Worm (Caenorhabditis elegans) whole organism, L4 larva: Measurements from ENCODE around the gene F34H10.4.
A peak's percentile ranks its signal among the peaks of the same experiment; 100 is the strongest.

ENCODE experiments used
- F26F4.8 ChIP-seq: fragments of 200-800 bp; sonication (Bioruptor generic); conservative IDR thresholded peaks from 2 replicates; pipeline ENCODE4 v1.3.6; 2022; ENCODE audit warnings: missing genetic modification characterization, missing compliant biosample characterization
- F49E8.2 ChIP-seq: sonication (generic microtip); optimal IDR thresholded peaks from 2 replicates; lab custom pipeline; 2016; ENCODE audit warnings: missing compliant biosample characterization, mild to moderate bottlenecking, missing genetic modification characterization, borderline replicate concordance
- Y105C5A.15 ChIP-seq: fragments of 200-800 bp; sonication (Bioruptor generic); IDR thresholded peaks from 2 replicates; pipeline ENCODE4 v1.3.6; 2022; ENCODE audit warnings: missing genetic modification characterization, missing compliant biosample characterization
- Y48G9A.11 ChIP-seq: fragments of 200-800 bp; sonication (Bioruptor generic); IDR thresholded peaks from 2 replicates; pipeline ENCODE4 v1.3.6; 2022; ENCODE audit warnings: missing genetic modification reagents, missing genetic modification characterization, missing compliant biosample characterization
- aha-1 ChIP-seq: fragments of 150-350 bp; peaks from one replicate; lab custom pipeline; 2014; ENCODE audit warnings: missing biosample characterization, missing genetic modification characterization
- arid-1 ChIP-seq: fragments of 200-800 bp; sonication (Bioruptor generic); conservative IDR thresholded peaks from 2 replicates; pipeline ENCODE4 v1.3.6; 2022; ENCODE audit warnings: missing genetic modification reagents, missing genetic modification characterization, missing compliant biosample characterization
- attf-4 ChIP-seq: sonication (generic microtip); optimal IDR thresholded peaks from 3 replicates; lab custom pipeline; 2017; ENCODE audit warnings: missing biosample characterization, missing genetic modification characterization
- ceh-32 ChIP-seq: sonication (generic microtip); optimal IDR thresholded peaks from 2 replicates; lab custom pipeline; 2016; ENCODE audit warnings: mild to moderate bottlenecking, missing genetic modification characterization, missing compliant biosample characterization; ENCODE audit not compliant: poor library complexity
- ctbp-1 ChIP-seq: fragments of 200-800 bp; sonication (Bioruptor generic); IDR thresholded peaks from 2 replicates; pipeline ENCODE4 v1.3.6; 2022; ENCODE audit warnings: missing genetic modification reagents, missing genetic modification characterization, missing compliant biosample characterization
- dmd-8 ChIP-seq: fragments of 200-800 bp; sonication (Bioruptor generic); IDR thresholded peaks from 2 replicates; pipeline ENCODE4 v1.3.6; 2022; ENCODE audit warnings: missing genetic modification characterization, missing compliant biosample characterization
- duxl-1 ChIP-seq: sonication (generic microtip); optimal IDR thresholded peaks from 2 replicates; lab custom pipeline; 2016; ENCODE audit warnings: mild to moderate bottlenecking, missing genetic modification characterization, moderate library complexity, missing compliant biosample characterization; ENCODE audit not compliant: poor library complexity
- egl-43 ChIP-seq: fragments of 200-800 bp; sonication (Bioruptor generic); IDR thresholded peaks from 2 replicates; pipeline ENCODE4 v1.3.6; 2022; ENCODE audit warnings: missing genetic modification reagents, missing genetic modification characterization, missing compliant biosample characterization
- gei-8 ChIP-seq: fragments of 200-800 bp; sonication (Bioruptor generic); optimal IDR thresholded peaks from 2 replicates; lab custom pipeline; 2018; ENCODE audit warnings: mild to moderate bottlenecking, missing genetic modification characterization, missing compliant biosample characterization
- hif-1 ChIP-seq, 2 experiments: sonication (generic microtip); optimal IDR thresholded peaks; 2 replicates each; lab custom pipeline; 2016 to 2017; ENCODE audit warnings: missing compliant biosample characterization in 2 of 2, missing genetic modification characterization in 2 of 2, missing genetic modification reagents in 2 of 2, missing genotype in 2 of 2, mild to moderate bottlenecking in 1 of 2
- hlh-11 ChIP-seq: fragments of 200-800 bp; sonication (Bioruptor generic); optimal IDR thresholded peaks from 2 replicates; lab custom pipeline; 2018; ENCODE audit warnings: mild to moderate bottlenecking, missing genetic modification characterization, missing compliant biosample characterization
- hmg-1.1 ChIP-seq: fragments of 200-800 bp; sonication (Bioruptor generic); IDR thresholded peaks from 2 replicates; pipeline ENCODE4 v1.3.6; 2022; ENCODE audit warnings: missing genetic modification reagents, missing genetic modification characterization, missing compliant biosample characterization
- lim-7 ChIP-seq: fragments of 200-800 bp; sonication (Bioruptor generic); IDR thresholded peaks from 2 replicates; pipeline ENCODE4 v1.3.6; 2022; ENCODE audit warnings: missing genetic modification characterization, missing compliant biosample characterization
- lin-15B ChIP-seq: fragments of 150-350 bp; sonication (generic microtip); optimal IDR thresholded peaks from 3 replicates; lab custom pipeline; 2014; ENCODE audit warnings: missing biosample characterization, missing genetic modification characterization
- lin-38 ChIP-seq: fragments of 200-800 bp; sonication (Bioruptor generic); IDR thresholded peaks from 2 replicates; pipeline ENCODE4 v1.3.6; 2022; ENCODE audit warnings: missing genetic modification reagents, missing genetic modification characterization, missing compliant biosample characterization
- lsy-2 ChIP-seq, 2 experiments: fragments of 150-350 bp in 1 of 2; sonication (generic microtip) in 1 of 2; optimal IDR thresholded peaks; 2 replicates each; lab custom pipeline; 2014 to 2017; ENCODE audit warnings: missing biosample characterization in 2 of 2, missing genetic modification characterization in 2 of 2
- madf-9 ChIP-seq: fragments of 200-800 bp; sonication (Bioruptor generic); conservative IDR thresholded peaks from 2 replicates; pipeline ENCODE4 v1.3.6; 2022; ENCODE audit warnings: missing genetic modification reagents, missing genetic modification characterization, missing compliant biosample characterization
- mes-2 ChIP-seq: sonication (generic microtip); optimal IDR thresholded peaks from 2 replicates; lab custom pipeline; 2016; ENCODE audit warnings: missing genotype, mild to moderate bottlenecking, missing genetic modification characterization, missing compliant biosample characterization; ENCODE audit not compliant: poor library complexity, severe bottlenecking
- mxl-2 ChIP-seq: fragments of 200-800 bp; sonication (Bioruptor generic); conservative IDR thresholded peaks from 2 replicates; pipeline ENCODE4 v1.3.6; 2022; ENCODE audit warnings: missing genetic modification reagents, missing genetic modification characterization, missing compliant biosample characterization
- nhr-25 ChIP-seq: sonication (generic microtip); optimal IDR thresholded peaks from 2 replicates; lab custom pipeline; 2017; ENCODE audit warnings: missing genetic modification characterization, mild to moderate bottlenecking, missing compliant biosample characterization, antibody characterized with exemption, moderate library complexity, borderline replicate concordance; ENCODE audit not compliant: insufficient read depth
- nhr-28 ChIP-seq: fragments of 150-350 bp; optimal IDR thresholded peaks from 2 replicates; lab custom pipeline; 2014; ENCODE audit warnings: missing biosample characterization, missing genetic modification characterization
- nhr-41 ChIP-seq: fragments of 200-800 bp; sonication (Bioruptor generic); IDR thresholded peaks from 2 replicates; pipeline ENCODE4 v1.3.6; 2022; ENCODE audit warnings: missing genetic modification reagents, missing genetic modification characterization, missing compliant biosample characterization
- nhr-6 ChIP-seq: fragments of 150-350 bp; optimal IDR thresholded peaks from 2 replicates; lab custom pipeline; 2014; ENCODE audit warnings: missing biosample characterization, missing genetic modification characterization
- rbr-2 ChIP-seq: sonication (generic microtip); optimal IDR thresholded peaks from 2 replicates; lab custom pipeline; 2016; ENCODE audit warnings: missing genotype, missing genetic modification characterization, missing compliant biosample characterization
- sdz-12 ChIP-seq: fragments of 200-800 bp; sonication (Bioruptor generic); optimal IDR thresholded peaks from 2 replicates; lab custom pipeline; 2018; ENCODE audit warnings: mild to moderate bottlenecking, missing genetic modification characterization, missing compliant biosample characterization
- snpc-4 ChIP-seq: fragments of 150-350 bp; optimal IDR thresholded peaks from 2 replicates; lab custom pipeline; 2014; ENCODE audit warnings: missing biosample characterization, missing genetic modification characterization
- spr-1 ChIP-seq: sonication (generic microtip); optimal IDR thresholded peaks from 2 replicates; lab custom pipeline; 2016; ENCODE audit warnings: mild to moderate bottlenecking, missing genetic modification characterization, missing compliant biosample characterization
- tra-1 ChIP-seq: fragments of 200-800 bp; sonication (Bioruptor generic); IDR thresholded peaks from 2 replicates; pipeline ENCODE4 v1.3.6; 2022; ENCODE audit warnings: missing genetic modification reagents, missing genetic modification characterization, missing compliant biosample characterization
- unc-130 ChIP-seq: sonication (generic microtip); optimal IDR thresholded peaks from 2 replicates; lab custom pipeline; 2016; ENCODE audit warnings: missing genetic modification reagents, missing genetic modification characterization, missing compliant biosample characterization
- unc-62 ChIP-seq, 3 experiments: fragments of 150-350 bp in 1 of 3; sonication (generic microtip); optimal IDR thresholded peaks in 2 of 3; peaks in 1 of 3; 1 replicate in 1 of 3; 2 replicates in 2 of 3; lab custom pipeline; 2014 to 2017; ENCODE audit warnings: missing biosample characterization in 3 of 3, missing genetic modification characterization in 3 of 3, missing genetic modification reagents in 3 of 3, missing genotype in 1 of 3

Gene F34H10.4

ce11 chrX:9629552-9629951 lies 18.8 kb upstream of the F34H10.4 start:
- no peak for TF ChIP-seq lin-38
- TF ChIP-seq lsy-2 (tag; optimal IDR thresholded peaks at IDR 0.05; lab: Kevin White, UChicago): no peak
- TF ChIP-seq egl-43 (GFP tag; lab: Robert Waterston, UW): no peak
- no peak for TF ChIP-seq mes-2
- TF ChIP-seq ceh-32: no peak
- TF ChIP-seq tra-1 (GFP tag; lab: Robert Waterston, UW): no peak
- no peak for TF ChIP-seq dmd-8 (GFP tag; lab: Robert Waterston, UW)
- TF ChIP-seq, all 104 proteins: peak for 0

DNA sequence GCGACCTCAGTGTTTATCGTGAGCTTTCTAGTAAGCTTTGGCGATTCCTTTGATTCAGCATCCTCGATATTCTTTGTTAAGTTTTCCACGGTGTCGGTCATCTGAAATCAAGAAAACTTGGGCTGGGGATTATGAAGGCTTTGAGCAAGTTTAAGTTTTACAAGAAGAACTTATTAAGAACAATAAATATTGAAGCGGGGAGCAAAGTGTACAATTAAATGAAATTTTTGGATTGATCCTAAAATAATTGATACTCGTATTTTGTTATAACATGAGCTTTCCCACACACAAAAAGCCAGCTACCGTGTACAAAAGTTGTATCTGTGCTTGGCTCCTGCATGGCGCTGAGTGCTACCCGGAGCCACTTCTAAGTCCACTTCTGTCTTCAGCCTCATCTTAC lies 13.4 kb upstream of the F34H10.4 start, which contains the start of gene F34H10.3:
F34H10.3 (minus strand) TSS at position 101 of the 400 bp plus-strand sequence.
- peak; percentile 11 for TF ChIP-seq aha-1 (tag; lab: Kevin White, UChicago)
- TF ChIP-seq spr-1 (tag; lab: Kevin White, UChicago): no peak

DNA sequence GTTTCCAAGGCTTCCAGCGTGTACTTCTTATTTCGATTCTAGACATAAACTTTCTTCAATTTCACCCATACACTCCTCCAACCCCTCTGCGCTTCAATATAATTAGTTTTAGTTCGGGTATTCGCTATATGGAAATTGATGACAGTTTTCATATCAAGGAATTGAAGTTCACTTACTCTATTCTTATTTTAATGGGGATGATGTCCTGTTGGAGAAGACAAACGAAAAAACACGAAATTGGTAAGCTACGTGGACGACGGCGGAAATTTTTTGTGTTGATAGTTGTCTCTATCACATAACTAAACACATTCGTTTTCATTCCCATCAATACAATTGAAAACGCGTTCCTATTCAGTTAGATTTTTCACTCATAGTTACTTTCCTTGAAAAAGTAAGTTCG lies 12.9 kb upstream of the F34H10.4 start, which contains the start of gene F34H10.5:
F34H10.5 (plus strand) TSS at position 301 of the 400 bp plus-strand sequence.
- TF ChIP-seq snpc-4 (no peak), mxl-2 (GFP tag; lab: Robert Waterston, UW) (no peak), arid-1 (no peak), hif-1 (tag; optimal IDR thresholded peaks at IDR 0.05; lab: Kevin White, UChicago) (no peak), lin-38 (no peak), nhr-6 (tag; lab: Kevin White, UChicago) (no peak), F49E8.2 (no peak), ctbp-1 (GFP tag; lab: Robert Waterston, UW) (no peak), F26F4.8 (no peak), lim-7 (GFP tag; lab: Robert Waterston, UW) (no peak)

DNA sequence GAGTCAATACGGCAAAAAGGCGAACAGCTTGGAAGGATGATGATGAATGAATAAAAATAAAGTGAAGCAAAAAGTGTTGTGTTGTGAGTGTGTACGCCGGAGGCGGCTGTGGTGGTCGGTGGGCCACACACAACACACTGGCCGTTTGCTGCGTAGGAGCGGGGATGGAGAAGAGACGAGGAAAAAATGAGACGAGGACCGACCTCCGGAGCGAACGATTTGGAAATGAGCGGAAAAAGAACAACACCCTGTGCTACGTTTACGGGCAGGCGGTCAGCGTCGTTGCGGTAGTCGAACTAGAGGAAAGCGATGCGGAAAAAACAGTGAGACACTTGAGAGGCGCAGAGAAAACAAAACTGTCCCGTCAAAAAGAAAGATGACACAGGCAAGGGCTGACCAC lies 11.2 kb upstream of the F34H10.4 start:
- no peak for TF ChIP-seq lin-15B (tag; lab: Kevin White, UChicago)
- no peak for TF ChIP-seq hmg-1.1 (GFP tag; lab: Robert Waterston, UW)
- peak; percentile 63 for TF ChIP-seq madf-9 (GFP tag; lab: Robert Waterston, UW)
- TF ChIP-seq unc-130 (GFP tag; lab: Kevin White, UChicago): no peak
- TF ChIP-seq F49E8.2: no peak
- peak; percentile 26 for TF ChIP-seq rbr-2
- peak; percentile 49 for TF ChIP-seq mes-2
- TF ChIP-seq duxl-1: no peak
- TF ChIP-seq attf-4: no peak
- TF ChIP-seq Y48G9A.11 (GFP tag; lab: Robert Waterston, UW): 0 out of 2 replicates have a peak, but pooled peaks have one; percentile 8
- TF ChIP-seq nhr-28 (tag; lab: Kevin White, UChicago): peak; percentile 45
- TF ChIP-seq unc-62 (GFP tag; optimal IDR thresholded peaks at IDR 0.05 in 1 of 2; lab: Kevin White, UChicago): peak in 1 of 2 experiments; percentile 96
- no peak for TF ChIP-seq unc-62 (tag; optimal IDR thresholded peaks at IDR 0.05; lab: Kevin White, UChicago)
- TF ChIP-seq nhr-41: 0 out of 2 replicates have a peak, but pooled peaks have one; percentile 18
- TF ChIP-seq nhr-25 (tag; lab: Kevin White, UChicago): no peak
- no peak for TF ChIP-seq Y105C5A.15 (GFP tag; lab: Robert Waterston, UW)
- TF ChIP-seq gei-8 (GFP tag; lab: Kevin White, UChicago): no peak
- peak; percentile 64 for TF ChIP-seq hlh-11 (tag; lab: Kevin White, UChicago)
- TF ChIP-seq arid-1: no peak
- no peak for TF ChIP-seq sdz-12 (GFP tag; lab: Kevin White, UChicago)
